Worm (Caenorhabditis elegans): ENCODE results near the gene fbxb-21.

DNA sequence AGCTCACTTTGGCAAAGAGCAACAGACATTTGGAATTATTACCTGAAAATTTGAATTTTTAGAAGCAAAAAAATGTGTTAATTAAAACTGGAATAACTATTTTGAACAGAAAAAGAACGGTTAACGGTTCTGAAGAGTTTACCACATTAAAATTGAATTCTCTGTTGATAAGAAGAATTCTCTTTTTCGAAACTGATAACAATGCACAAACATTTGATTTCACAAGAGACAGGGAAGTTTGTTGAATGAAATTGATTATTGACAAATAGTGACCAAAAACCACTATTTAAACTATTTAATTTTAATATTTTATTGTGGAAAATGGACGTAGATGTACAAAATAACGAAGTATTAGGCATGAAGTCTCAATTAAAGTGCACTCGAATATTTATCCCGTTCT, 41.1 kb downstream of the fbxb-21 start:
- TF ChIP-seq tab-1 (GFP tag; IDR thresholded peaks at IDR 0.05) (no peak), ztf-23 (GFP tag; IDR thresholded peaks at IDR 0.05) (no peak), T22C8.4 (GFP tag; IDR thresholded peaks at IDR 0.05) (no peak), ztf-29 (GFP tag; IDR thresholded peaks at IDR 0.05) (no peak), flt-1 (GFP tag; IDR thresholded peaks at IDR 0.05) (no peak), med-1 (GFP tag; optimal IDR thresholded peaks at IDR 0.05; ENCODE audit: insufficient read depth) (no peak), klf-2 (GFP tag; conservative IDR thresholded peaks at IDR 0.05) (no peak), ref-1 (GFP tag; conservative IDR thresholded peaks at IDR 0.05) (no peak)
